Fruit fly (Drosophila melanogaster) whole organism, embryonic: ENCODE measurements around the gene CG42514.

Source experiments
- Ada2b ChIP-seq: fragments of 200-800 bp; sonication (Bioruptor generic); IDR thresholded peaks from 2 replicates; pipeline ENCODE4 v1.3.6; 2022; ENCODE audit warnings: missing biosample characterization, missing genetic modification characterization
- Asciz ChIP-seq: fragments of 200-800 bp; sonication (Bioruptor generic); optimal IDR thresholded peaks from 2 replicates; lab custom pipeline; 2017; ENCODE audit warnings: missing biosample characterization, mild to moderate bottlenecking, missing genetic modification characterization, missing genetic modification reagents
- BtbVII ChIP-seq: fragments of 200-800 bp; sonication (Bioruptor generic); optimal IDR thresholded peaks from 3 replicates; lab custom pipeline; 2017; ENCODE audit warnings: missing biosample characterization, mild to moderate bottlenecking, missing genetic modification characterization
- CG11504 ChIP-seq: fragments of 200-800 bp; sonication (Bioruptor generic); optimal IDR thresholded peaks from 3 replicates; lab custom pipeline; 2019; ENCODE audit warnings: missing biosample characterization, mild to moderate bottlenecking, missing genetic modification characterization, moderate library complexity
- CG12236 ChIP-seq: fragments of 200-800 bp; sonication (Bioruptor generic); optimal IDR thresholded peaks from 2 replicates; lab custom pipeline; 2016; ENCODE audit warnings: missing biosample characterization, missing genetic modification characterization
- CG12942 ChIP-seq: fragments of 200-800 bp; sonication (Bioruptor generic); optimal IDR thresholded peaks from 3 replicates; lab custom pipeline; 2016; ENCODE audit warnings: missing biosample characterization, missing genetic modification characterization
- CG13287 ChIP-seq: fragments of 200-800 bp; sonication (Bioruptor generic); IDR thresholded peaks from 2 replicates; pipeline ENCODE4 v1.3.6; 2022; ENCODE audit warnings: missing biosample characterization, missing genetic modification characterization; ENCODE audit not compliant: partially characterized antibody
- CG15479 ChIP-seq: fragments of 200-800 bp; sonication (Bioruptor generic); optimal IDR thresholded peaks from 3 replicates; lab custom pipeline; 2019; ENCODE audit warnings: missing biosample characterization, mild to moderate bottlenecking, missing genetic modification characterization, moderate library complexity
- CG15514 ChIP-seq: fragments of 200-800 bp; sonication (Bioruptor generic); optimal IDR thresholded peaks from 3 replicates; lab custom pipeline; 2017; ENCODE audit warnings: missing biosample characterization, missing genetic modification characterization, mild to moderate bottlenecking, moderate library complexity, missing genetic modification reagents
- CG16813 ChIP-seq: fragments of 200-800 bp; sonication (Bioruptor generic); IDR thresholded peaks from 3 replicates; pipeline ENCODE4 v1.3.6; 2022; ENCODE audit warnings: missing biosample characterization, missing genetic modification characterization; ENCODE audit not compliant: partially characterized antibody
- CG17568 ChIP-seq: fragments of 200-800 bp; sonication (Bioruptor generic); optimal IDR thresholded peaks from 2 replicates; lab custom pipeline; 2018; ENCODE audit warnings: missing biosample characterization, mild to moderate bottlenecking, missing genetic modification characterization, moderate library complexity
- CG30403 ChIP-seq: fragments of 200-800 bp; sonication (Bioruptor generic); optimal IDR thresholded peaks from 3 replicates; lab custom pipeline; 2016; ENCODE audit warnings: missing biosample characterization, missing genetic modification characterization
- CG31388 ChIP-seq: fragments of 200-800 bp; sonication (Bioruptor generic); optimal IDR thresholded peaks from 2 replicates; lab custom pipeline; 2016; ENCODE audit warnings: missing biosample characterization, missing genetic modification characterization
- CG31441 ChIP-seq: fragments of 200-800 bp; sonication (Bioruptor generic); IDR thresholded peaks from 2 replicates; pipeline ENCODE4 v1.3.6; 2022; ENCODE audit warnings: missing biosample characterization, missing genetic modification characterization
- CG4360 ChIP-seq: fragments of 200-800 bp; sonication (Bioruptor generic); IDR thresholded peaks from 2 replicates; pipeline ENCODE4 v1.3.6; 2022; ENCODE audit warnings: missing biosample characterization, missing genetic modification characterization
- CG4730 ChIP-seq: fragments of 200-800 bp; sonication (Bioruptor generic); IDR thresholded peaks from 2 replicates; pipeline ENCODE4 v1.3.6; 2022; ENCODE audit warnings: missing biosample characterization, missing genetic modification characterization
- CG4820 ChIP-seq: fragments of 200-800 bp; sonication (Bioruptor generic); optimal IDR thresholded peaks from 3 replicates; lab custom pipeline; 2016; ENCODE audit warnings: missing biosample characterization, missing genetic modification characterization
- CG9727 ChIP-seq: fragments of 200-800 bp; sonication (Bioruptor generic); optimal IDR thresholded peaks from 3 replicates; lab custom pipeline; 2017; ENCODE audit warnings: missing biosample characterization, mild to moderate bottlenecking, missing genetic modification characterization
- HmgZ ChIP-seq: fragments of 200-800 bp; sonication (Bioruptor generic); optimal IDR thresholded peaks from 2 replicates; lab custom pipeline; 2018; ENCODE audit warnings: missing biosample characterization, mild to moderate bottlenecking, missing genetic modification characterization
- Mrtf ChIP-seq: fragments of 200-800 bp; sonication (Bioruptor generic); IDR thresholded peaks from 3 replicates; pipeline ENCODE4 v1.3.6; 2022; ENCODE audit warnings: missing biosample characterization, missing genetic modification characterization
- NFAT ChIP-seq: fragments of 200-800 bp; sonication (Bioruptor generic); IDR thresholded peaks from 2 replicates; pipeline ENCODE4 v1.3.6; 2022; ENCODE audit warnings: missing biosample characterization, missing genetic modification characterization
- NK7.1 ChIP-seq: fragments of 200-800 bp; sonication (Bioruptor generic); optimal IDR thresholded peaks from 3 replicates; lab custom pipeline; 2016; ENCODE audit warnings: missing biosample characterization, missing genetic modification characterization
- Sry-β ChIP-seq: fragments of 200-800 bp; sonication (Bioruptor generic); optimal IDR thresholded peaks from 2 replicates; lab custom pipeline; 2018; ENCODE audit warnings: missing biosample characterization, mild to moderate bottlenecking, missing genetic modification characterization, moderate library complexity
- Sry-δ ChIP-seq: fragments of 200-800 bp; sonication (Bioruptor generic); optimal IDR thresholded peaks from 2 replicates; lab custom pipeline; 2016; ENCODE audit warnings: missing biosample characterization, missing genetic modification characterization
- bcd ChIP-seq: fragments of 200-800 bp; sonication (Bioruptor generic); optimal IDR thresholded peaks from 2 replicates; lab custom pipeline; 2017; ENCODE audit warnings: missing biosample characterization, mild to moderate bottlenecking, missing genetic modification characterization
- bigmax ChIP-seq: fragments of 200-800 bp; sonication (Bioruptor generic); optimal IDR thresholded peaks from 2 replicates; lab custom pipeline; 2018; ENCODE audit warnings: missing biosample characterization, mild to moderate bottlenecking, missing genetic modification characterization
- cg ChIP-seq: fragments of 200-800 bp; sonication (Bioruptor generic); optimal IDR thresholded peaks from 3 replicates; lab custom pipeline; 2019; ENCODE audit warnings: missing biosample characterization, mild to moderate bottlenecking, missing genetic modification characterization, moderate library complexity
- crp ChIP-seq, 2 experiments: fragments of 200-800 bp; sonication (Bioruptor generic); optimal IDR thresholded peaks; 2 replicates in 1 of 2; 3 replicates in 1 of 2; lab custom pipeline; 2017; ENCODE audit warnings: missing biosample characterization in 2 of 2, missing genetic modification characterization in 2 of 2, mild to moderate bottlenecking in 1 of 2, moderate library complexity in 1 of 2
- dmrt99B ChIP-seq: fragments of 200-800 bp; sonication (Bioruptor generic); optimal IDR thresholded peaks from 2 replicates; lab custom pipeline; 2018; ENCODE audit warnings: missing biosample characterization, mild to moderate bottlenecking, missing genetic modification characterization, moderate library complexity
- esg ChIP-seq: fragments of 200-800 bp; sonication (Bioruptor generic); conservative IDR thresholded peaks from 2 replicates; pipeline ENCODE4 v1.3.6; 2022; ENCODE audit warnings: missing biosample characterization, missing genetic modification characterization
- ham ChIP-seq: fragments of 200-800 bp; sonication (Bioruptor generic); IDR thresholded peaks from 2 replicates; pipeline ENCODE4 v1.3.6; 2022; ENCODE audit warnings: missing biosample characterization, missing genetic modification characterization
- hkb ChIP-seq, 2 experiments: fragments of 200-800 bp in 1 of 2; fragments of >200 bp in 1 of 2; sonication (Bioruptor generic) in 1 of 2; IDR thresholded peaks in 1 of 2; optimal IDR thresholded peaks in 1 of 2; 2 replicates each; pipeline versions ENCODE4 v1.3.6 to Lab custom; 2017 to 2022; ENCODE audit warnings: missing biosample characterization in 1 of 2, missing genetic modification characterization in 1 of 2
- insv ChIP-seq, 2 experiments: fragments of 200-800 bp; sonication (Bioruptor generic); optimal IDR thresholded peaks; 3 replicates each; lab custom pipeline; 2016 to 2018; ENCODE audit warnings: missing biosample characterization in 2 of 2, missing genetic modification characterization in 2 of 2
- nerfin-1 ChIP-seq: fragments of 200-800 bp; sonication (Bioruptor generic); optimal IDR thresholded peaks from 3 replicates; lab custom pipeline; 2019; ENCODE audit warnings: missing biosample characterization, mild to moderate bottlenecking, missing genetic modification characterization, moderate library complexity
- nmo ChIP-seq: fragments of 200-800 bp; sonication (Bioruptor generic); optimal IDR thresholded peaks from 2 replicates; lab custom pipeline; 2018; ENCODE audit warnings: missing biosample characterization, mild to moderate bottlenecking, missing genetic modification characterization, moderate library complexity
- row ChIP-seq: fragments of 200-800 bp; sonication (Bioruptor generic); IDR thresholded peaks from 3 replicates; pipeline ENCODE4 v1.3.6; 2022; ENCODE audit warnings: missing biosample characterization, missing genetic modification characterization
- sens ChIP-seq: fragments of 200-800 bp; sonication (Bioruptor generic); peaks from one replicate; lab custom pipeline; 2016; ENCODE audit warnings: missing biosample characterization, missing genetic modification characterization
- sqz ChIP-seq: fragments of 200-800 bp; sonication (Bioruptor generic); optimal IDR thresholded peaks from 3 replicates; lab custom pipeline; 2018; ENCODE audit warnings: missing biosample characterization, mild to moderate bottlenecking, missing genetic modification characterization
- sr ChIP-seq: fragments of 200-800 bp; sonication (Bioruptor generic); IDR thresholded peaks from 3 replicates; pipeline ENCODE4 v1.3.6; 2022; ENCODE audit warnings: missing biosample characterization, missing genetic modification characterization
- tll ChIP-seq, 2 experiments: fragments of 200-800 bp in 1 of 2; fragments of >200 bp in 1 of 2; sonication (Bioruptor generic) in 1 of 2; optimal IDR thresholded peaks; 2 replicates each; lab custom pipeline; 2017 to 2019; ENCODE audit warnings: missing biosample characterization in 2 of 2, missing genetic modification characterization in 2 of 2, mild to moderate bottlenecking in 1 of 2, moderate library complexity in 1 of 2
- zen ChIP-seq: fragments of 200-800 bp; sonication (Bioruptor generic); optimal IDR thresholded peaks from 3 replicates; lab custom pipeline; 2018; ENCODE audit warnings: missing biosample characterization, mild to moderate bottlenecking, missing genetic modification characterization, moderate library complexity

Gene CG42514

dm6 chr3L:16486502-16486901 lies 9.5 kb downstream of the CG42514 start (continued):
- TF ChIP-seq Mrtf (GFP tag; lab: Robert Waterston, UW) (peak; percentile 44; the same call in 1 of the 3 replicates), dmrt99B (tag; lab: Kevin White, UChicago) (peak; percentile 44), ham (GFP tag; lab: Robert Waterston, UW) (no peak), row (GFP tag; lab: Robert Waterston, UW) (peak; percentile 42; the same call in 2 of the 3 replicates), nerfin-1 (tag; lab: Kevin White, UChicago) (peak; percentile 2), CG30403 (GFP tag; lab: Kevin White, UChicago) (peak; percentile 16), CG31441 (GFP tag; lab: Robert Waterston, UW) (peak; percentile 51), cg (GFP tag; lab: Kevin White, UChicago) (peak; percentile 47), Sry-δ (GFP tag; lab: Kevin White, UChicago) (no peak), CG9727 (GFP tag; lab: Kevin White, UChicago) (peak; percentile 17), CG4730 (GFP tag; lab: Robert Waterston, UW) (no peak), nmo (GFP tag; lab: Kevin White, UChicago) (peak; percentile 53), Ada2b (GFP tag; lab: Robert Waterston, UW) (peak; percentile 50)

dm6 chr3L:16484739-16485524 lies 11.1 kb downstream of the CG42514 start:
- no peak for TF ChIP-seq CG11504 (tag; lab: Kevin White, UChicago)
- TF ChIP-seq CG4360 (GFP tag; lab: Robert Waterston, UW) = peak; percentile 81
- TF ChIP-seq CG16813 = no peak
- TF ChIP-seq BtbVII (GFP tag; lab: Kevin White, UChicago) = no peak
- no peak for TF ChIP-seq sr
- peak; percentile 64 for TF ChIP-seq zen (tag; lab: Kevin White, UChicago)
- no peak for TF ChIP-seq Asciz
- TF ChIP-seq sens (GFP tag; lab: Kevin White, UChicago) = no peak
- TF ChIP-seq crp (GFP tag; optimal IDR thresholded peaks at IDR 0.05; lab: Kevin White, UChicago) = no peak
- TF ChIP-seq CG15514 = no peak
- TF ChIP-seq bcd (GFP tag; lab: Kevin White, UChicago) = no peak
- no peak for TF ChIP-seq Sry-β (GFP tag; lab: Kevin White, UChicago)
- TF ChIP-seq NFAT (GFP tag; lab: Robert Waterston, UW) = no peak
- no peak for TF ChIP-seq CG12236 (GFP tag; lab: Kevin White, UChicago)
- no peak for TF ChIP-seq sqz (GFP tag; lab: Kevin White, UChicago)
- no peak for TF ChIP-seq CG12942
- TF ChIP-seq insv (GFP tag; optimal IDR thresholded peaks at IDR 0.05; lab: Kevin White, UChicago) = peak; percentile 6 to 93
- no peak for TF ChIP-seq CG17568 (GFP tag; lab: Kevin White, UChicago)
- no peak for TF ChIP-seq hkb (optimal IDR thresholded peaks at IDR 0.05; lab: Kevin White, UChicago)
- no peak for TF ChIP-seq hkb (GFP tag; IDR thresholded peaks at IDR 0.05; lab: Robert Waterston, UW)
- TF ChIP-seq CG15479 (GFP tag; lab: Kevin White, UChicago) = peak; percentile 8
- peak in 1 of 2 experiments; percentile 56 for TF ChIP-seq tll (GFP tag; optimal IDR thresholded peaks at IDR 0.05; lab: Kevin White, UChicago)
- no peak for TF ChIP-seq esg (GFP tag; lab: Robert Waterston, UW)
- no peak for TF ChIP-seq CG13287 (GFP tag; lab: Robert Waterston, UW)
- no peak for TF ChIP-seq NK7.1
- TF ChIP-seq bigmax (GFP tag; lab: Kevin White, UChicago) = no peak
- no peak for TF ChIP-seq HmgZ (tag; lab: Kevin White, UChicago)
- TF ChIP-seq CG31388 (GFP tag; lab: Kevin White, UChicago) = no peak
- TF ChIP-seq CG4820 (GFP tag; lab: Kevin White, UChicago) = no peak
